Fruit fly (Drosophila melanogaster): ENCODE measurements around the gene CG7194.
A peak's percentile ranks its signal among the peaks of the same experiment; 100 is the strongest.

The CG7194 gene

DNA sequence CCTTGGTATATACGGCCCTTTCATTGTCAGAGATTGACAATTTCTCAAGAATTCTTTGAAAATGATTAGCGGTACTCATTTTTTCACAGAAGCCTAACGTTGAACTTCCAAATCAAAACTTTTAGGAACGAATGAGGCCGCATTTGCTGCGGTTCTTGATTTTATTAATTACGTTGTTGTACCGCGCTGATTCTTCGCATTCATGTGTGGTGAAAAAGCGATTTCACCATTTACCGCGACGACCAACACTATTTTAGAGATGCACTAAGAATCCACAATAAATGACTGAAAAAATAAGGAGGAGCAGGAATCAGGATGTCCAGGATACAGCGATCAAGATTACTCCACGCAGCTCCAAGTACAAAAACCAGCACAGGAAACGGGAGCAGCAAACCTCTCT, at the start of gene CG7194, which contains the start of gene Sbp2:
TSS of gene CG7194 (minus strand) at position 148 of the 400 bp plus-strand sequence.
TSS of gene Sbp2 (plus strand) at position 246 of the 400 bp plus-strand sequence.
- TF ChIP-seq Myc (optimal IDR thresholded peaks at IDR 0.05) (peak; percentile 27), psq (GFP tag; optimal IDR thresholded peaks at IDR 0.05) (peak; percentile 7), Mio (GFP tag; optimal IDR thresholded peaks at IDR 0.05) (no peak), rgr (GFP tag; optimal IDR thresholded peaks at IDR 0.05) (peak; percentile 12)

- TF ChIP-seq Hr83 (GFP tag; optimal IDR thresholded peaks at IDR 0.05; ENCODE audit: poor library complexity, severe bottlenecking) (peak; percentile 80), lola (GFP tag; optimal IDR thresholded peaks at IDR 0.05) (no peak), sage (GFP tag; optimal IDR thresholded peaks at IDR 0.05) (no peak), OdsH (GFP tag; optimal IDR thresholded peaks at IDR 0.05) (peak; percentile 20)
Measured at dm6 chr3L:8347346-8347745, 43.5 kb upstream of the CG7194 start.

DNA sequence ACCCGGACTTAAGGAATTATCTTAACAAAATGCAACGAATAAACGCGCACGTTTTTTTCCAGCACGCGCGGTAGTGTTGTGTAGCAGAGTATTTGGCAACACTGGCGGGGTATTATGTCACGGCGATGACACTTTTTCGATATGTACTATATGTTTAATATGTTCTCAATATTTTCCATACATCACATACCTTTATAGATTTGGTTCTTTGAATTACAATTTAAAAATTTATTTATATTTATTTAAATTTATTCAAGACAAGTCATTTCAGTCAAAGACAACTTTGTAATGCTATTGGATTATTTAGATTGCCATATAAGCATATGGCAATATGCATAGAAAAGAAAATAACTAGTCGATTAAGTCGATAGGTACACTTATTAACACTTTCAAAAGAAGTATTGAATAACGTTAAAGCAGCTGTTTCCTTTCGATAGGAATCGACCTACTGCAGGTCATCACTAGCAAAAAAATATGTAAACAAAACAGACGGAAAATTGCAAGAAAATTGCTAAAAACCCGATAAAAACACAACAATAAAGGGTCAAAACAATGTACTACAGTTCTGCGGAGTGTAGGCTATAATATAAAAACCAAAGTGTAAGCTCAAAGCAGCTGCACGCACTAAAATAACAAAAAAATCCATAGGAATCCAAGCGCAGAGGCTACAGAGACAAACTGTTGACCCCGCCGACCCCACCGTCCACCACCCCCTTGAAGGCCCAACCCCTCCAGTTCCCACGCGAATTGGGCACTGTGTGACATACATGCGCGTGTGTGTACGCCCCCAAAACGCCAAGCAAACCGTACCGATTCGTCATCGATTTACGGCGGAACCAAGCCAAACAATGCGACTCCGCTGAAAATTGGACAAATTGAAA, 42.5 kb upstream of the CG7194 start, which contains the start of the genes CG7182 and GAPcenA:
TSS of gene CG7182 (minus strand) at position 283 of the 881 bp plus-strand sequence.
TSS of gene GAPcenA (plus strand) at position 462 of the 881 bp plus-strand sequence.
- TF ChIP-seq foxo (GFP tag; optimal IDR thresholded peaks at IDR 0.05) (peak in 1 of 2 experiments; percentile 85), Hnf4 (GFP tag; optimal IDR thresholded peaks at IDR 0.05) (no peak), psq (GFP tag; optimal IDR thresholded peaks at IDR 0.05) (peak; percentile 79), CG9705 (GFP tag; optimal IDR thresholded peaks at IDR 0.05) (peak; percentile 64), Mio (GFP tag; optimal IDR thresholded peaks at IDR 0.05) (no peak), CG32264 (GFP tag; optimal IDR thresholded peaks at IDR 0.05) (no peak), Hr78 (GFP tag; optimal IDR thresholded peaks at IDR 0.05) (no peak), dmrt93B (GFP tag; optimal IDR thresholded peaks at IDR 0.05) (peak; percentile 72), HLH106 (tag; optimal IDR thresholded peaks at IDR 0.05) (peak; percentile 87), N (GFP tag; optimal IDR thresholded peaks at IDR 0.05) (no peak), br (GFP tag; optimal IDR thresholded peaks at IDR 0.05) (peak; percentile 49), dl (GFP tag; optimal IDR thresholded peaks at IDR 0.05; ENCODE audit: insufficient read depth in 1 of 2, partially characterized antibody in 2 of 2) (no peak), Dfd (GFP tag; optimal IDR thresholded peaks at IDR 0.05) (no peak), lola (GFP tag; optimal IDR thresholded peaks at IDR 0.05) (no peak), Jra (GFP tag; optimal IDR thresholded peaks at IDR 0.05) (peak; percentile 62), Dif (GFP tag; optimal IDR thresholded peaks at IDR 0.05; ENCODE audit: partially characterized antibody) (no peak), fru (GFP tag; optimal IDR thresholded peaks at IDR 0.05) (peak; percentile 75), tai (GFP tag; optimal IDR thresholded peaks at IDR 0.05) (no peak), ey (GFP tag; optimal IDR thresholded peaks at IDR 0.05) (peak; percentile 37), pan (optimal IDR thresholded peaks at IDR 0.05) (no peak), usp (GFP tag; optimal IDR thresholded peaks at IDR 0.05) (no peak), woc (GFP tag; optimal IDR thresholded peaks at IDR 0.05) (no peak), brk (GFP tag; optimal IDR thresholded peaks at IDR 0.05) (no peak), Abd-B (GFP tag; optimal IDR thresholded peaks at IDR 0.05) (no peak), Rel (GFP tag; optimal IDR thresholded peaks at IDR 0.05) (no peak), Rel (tag; optimal IDR thresholded peaks at IDR 0.05) (peak; percentile 85), Hr83 (GFP tag; optimal IDR thresholded peaks at IDR 0.05; ENCODE audit: poor library complexity, severe bottlenecking) (peak; percentile 33), Vsx2 (GFP tag; optimal IDR thresholded peaks at IDR 0.05; ENCODE audit: partially characterized antibody) (no peak), rgr (GFP tag; optimal IDR thresholded peaks at IDR 0.05) (peak; percentile 80), Myc (optimal IDR thresholded peaks at IDR 0.05) (no peak), jim (GFP tag; optimal IDR thresholded peaks at IDR 0.05) (no peak), sv (GFP tag; optimal IDR thresholded peaks at IDR 0.05) (no peak), GATAd (GFP tag; optimal IDR thresholded peaks at IDR 0.05) (no peak), OdsH (GFP tag; optimal IDR thresholded peaks at IDR 0.05) (peak; percentile 62), h (GFP tag; optimal IDR thresholded peaks at IDR 0.05) (peak; percentile 76), CrebA (GFP tag; optimal IDR thresholded peaks at IDR 0.05; ENCODE audit: borderline replicate concordance) (no peak), sage (GFP tag; optimal IDR thresholded peaks at IDR 0.05) (no peak), Sp1 (GFP tag; optimal IDR thresholded peaks at IDR 0.05) (peak; percentile 82), dsf (GFP tag; optimal IDR thresholded peaks at IDR 0.05; ENCODE audit: borderline replicate concordance) (no peak)
